Fruit fly (Drosophila melanogaster) whole organism, larva: ENCODE measurements around the gene Cpr62Bc.
A peak's percentile ranks its signal among the peaks of the same experiment; 100 is the strongest.

Source experiments
- noc ChIP-seq: fragments of 200-800 bp; sonication (Bioruptor generic); optimal IDR thresholded peaks from 3 replicates; lab custom pipeline; 2019; ENCODE audit warnings: missing biosample characterization, mild to moderate bottlenecking, missing genetic modification characterization, moderate library complexity

The Cpr62Bc gene

DNA sequence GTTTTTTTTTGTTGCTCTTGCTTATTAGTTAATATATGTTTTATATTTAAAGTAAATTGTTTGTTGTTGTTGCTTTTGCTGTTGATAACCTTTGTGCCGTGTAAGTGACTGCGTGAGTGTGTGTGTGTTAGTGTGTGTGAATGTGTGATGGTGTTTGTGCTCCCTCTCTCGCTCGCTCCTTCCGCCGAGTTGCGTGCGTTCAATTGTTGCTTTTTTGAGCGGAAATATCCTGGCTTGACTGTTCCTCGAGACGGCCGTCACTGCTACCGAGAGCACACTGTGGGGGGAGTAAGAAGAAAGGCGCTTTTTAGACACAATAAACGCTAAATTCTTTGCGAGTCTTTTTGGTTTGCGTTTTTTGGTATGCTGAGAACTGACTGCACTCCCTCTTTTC, 19.5 kb upstream of the Cpr62Bc start:
- no peak for TF ChIP-seq noc

DNA sequence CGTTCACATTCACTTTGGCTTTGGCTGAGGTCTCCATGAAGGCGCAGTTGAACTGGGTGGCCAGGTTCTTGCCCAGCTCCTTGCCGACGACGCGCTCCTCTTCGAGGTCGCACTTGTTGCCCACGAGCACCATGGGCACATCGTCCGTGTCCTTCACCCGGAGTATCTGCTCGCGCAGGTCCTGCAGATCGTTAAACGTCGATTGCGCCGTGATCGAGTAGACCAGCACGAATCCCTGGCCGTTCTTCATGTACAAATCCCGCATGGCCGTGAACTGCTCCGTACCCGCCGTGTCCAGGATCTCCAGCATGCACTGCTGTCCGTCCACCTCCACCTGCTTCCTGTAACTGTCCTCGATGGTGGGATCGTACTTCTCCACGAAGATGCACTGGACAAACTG, 18.9 kb upstream of the Cpr62Bc start:
- TF ChIP-seq noc, result no peak

DNA sequence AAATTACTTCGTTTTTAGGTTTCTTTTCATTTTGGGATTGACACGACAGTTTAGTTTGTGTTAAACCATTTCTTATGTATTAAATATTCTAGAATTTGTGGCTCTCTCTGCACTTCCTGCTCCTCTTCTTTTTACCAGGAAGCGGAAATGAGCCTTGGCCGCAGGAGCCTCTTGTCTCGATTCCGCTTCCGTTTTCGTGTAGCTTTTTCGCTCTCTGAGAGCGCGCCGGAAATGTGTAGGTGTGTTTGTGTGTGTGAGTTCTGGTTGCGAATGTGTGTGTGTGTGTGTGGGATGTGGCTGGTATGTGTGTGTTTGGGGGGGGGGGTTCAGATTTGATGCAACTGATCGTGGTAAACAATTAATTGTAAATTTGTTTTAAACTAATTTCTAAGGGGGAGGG, 17.7 kb upstream of the Cpr62Bc start:
- no peak for TF ChIP-seq noc

DNA sequence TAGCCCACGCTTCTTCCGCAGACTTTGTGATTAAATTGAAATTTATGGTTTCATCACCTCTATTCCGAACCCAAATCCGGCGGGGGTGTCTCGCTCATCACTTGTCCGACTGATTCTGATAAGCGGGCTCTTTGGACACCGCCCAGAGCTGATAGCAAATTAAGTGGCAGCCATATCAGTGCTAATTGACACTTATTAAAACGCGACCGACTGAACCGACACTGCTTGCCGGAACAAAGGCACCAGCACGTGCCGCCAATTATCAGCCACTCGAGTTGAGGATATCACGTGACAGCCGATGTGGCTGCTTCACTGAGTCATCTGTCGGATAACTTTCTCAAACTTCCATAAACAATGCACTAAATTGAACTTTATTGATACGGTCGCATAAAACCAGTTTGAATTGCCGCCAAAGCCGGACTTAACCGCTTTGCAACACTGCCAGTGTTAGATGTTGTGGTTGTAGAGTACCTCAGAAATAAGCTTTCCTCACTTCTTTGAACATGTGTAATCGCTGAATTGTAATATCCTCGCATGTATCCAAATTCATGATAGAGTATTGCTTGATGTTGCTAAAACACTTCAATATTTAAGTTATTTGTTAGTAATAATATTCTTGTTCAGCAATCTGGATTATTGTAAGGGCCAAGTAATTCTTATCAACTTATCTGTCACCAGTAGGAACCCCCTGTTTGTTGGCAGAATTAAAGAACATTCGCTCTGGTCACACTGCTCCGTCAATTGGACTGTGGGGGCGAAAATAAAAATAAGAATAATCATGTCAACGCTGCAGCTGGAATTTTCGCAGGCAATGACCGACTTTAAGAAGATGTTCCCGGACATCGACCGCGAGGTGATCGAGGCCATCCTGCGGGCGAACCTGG, 14.8 kb upstream of the Cpr62Bc start, which contains the start of gene CG12024:
CG12024 (plus strand) TSS at position 699 of the 884 bp plus-strand sequence.
- peak; percentile 50 for TF ChIP-seq noc

DNA sequence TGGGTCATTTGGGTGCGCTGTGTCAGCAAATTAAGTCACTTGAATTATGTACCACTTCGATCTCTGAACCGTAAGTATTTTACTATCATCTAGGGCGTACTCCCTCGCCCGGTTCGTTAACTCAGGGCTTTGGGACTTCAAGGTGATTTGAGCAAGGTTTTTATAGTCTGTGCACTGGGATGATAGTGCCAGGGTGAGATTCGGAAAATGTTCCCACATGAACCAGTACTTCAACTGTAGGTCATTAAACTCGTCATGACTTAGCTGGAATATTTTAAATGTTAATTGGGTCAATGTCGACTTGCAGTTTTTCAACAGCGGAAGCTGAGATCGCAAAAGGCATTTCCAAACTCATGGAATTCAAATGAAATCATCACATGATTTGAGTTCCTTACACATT, 13.6 kb upstream of the Cpr62Bc start, which contains the start of gene CNMa:
CNMa (minus strand) TSS at position 101 of the 400 bp plus-strand sequence.
- TF ChIP-seq noc, result no peak

DNA sequence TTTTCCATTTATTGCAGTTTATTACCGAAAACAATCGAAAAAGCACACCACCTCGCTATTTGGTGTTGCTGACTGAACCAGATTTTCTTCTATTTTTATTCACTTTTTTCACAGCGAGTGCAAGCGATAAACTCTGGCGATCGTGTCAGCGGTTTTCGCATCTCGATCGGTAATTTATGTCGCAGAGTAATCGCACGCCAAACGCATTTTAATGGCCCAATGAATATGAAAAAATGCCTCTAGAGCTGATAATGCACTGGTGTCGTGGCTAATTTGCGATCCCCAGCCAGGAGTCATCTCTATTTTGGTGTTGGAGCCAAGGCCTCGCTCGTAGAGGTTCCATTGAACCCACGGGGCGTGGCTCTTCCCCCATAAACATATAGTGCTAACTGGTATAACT, 11.4 kb upstream of the Cpr62Bc start:
- no peak for TF ChIP-seq noc

DNA sequence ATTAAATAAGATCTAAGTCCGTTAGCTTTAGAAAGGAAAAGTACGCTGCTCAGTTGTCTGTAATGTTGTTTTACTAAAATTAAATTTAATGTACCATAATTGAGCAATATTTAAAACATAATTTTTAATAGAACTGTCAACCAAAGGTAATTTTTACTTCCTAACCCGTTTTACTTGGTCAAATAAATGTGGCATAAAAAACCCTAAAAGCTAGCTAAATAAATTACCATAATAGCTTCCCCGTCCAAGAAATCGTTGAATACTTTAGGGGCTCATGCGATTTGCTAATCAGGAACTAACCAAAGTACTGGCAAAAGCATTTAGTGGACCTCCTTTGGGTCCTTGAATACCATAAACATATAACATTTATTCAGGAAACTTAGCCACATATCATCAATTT, 8.6 kb upstream of the Cpr62Bc start:
- no peak for TF ChIP-seq noc

DNA sequence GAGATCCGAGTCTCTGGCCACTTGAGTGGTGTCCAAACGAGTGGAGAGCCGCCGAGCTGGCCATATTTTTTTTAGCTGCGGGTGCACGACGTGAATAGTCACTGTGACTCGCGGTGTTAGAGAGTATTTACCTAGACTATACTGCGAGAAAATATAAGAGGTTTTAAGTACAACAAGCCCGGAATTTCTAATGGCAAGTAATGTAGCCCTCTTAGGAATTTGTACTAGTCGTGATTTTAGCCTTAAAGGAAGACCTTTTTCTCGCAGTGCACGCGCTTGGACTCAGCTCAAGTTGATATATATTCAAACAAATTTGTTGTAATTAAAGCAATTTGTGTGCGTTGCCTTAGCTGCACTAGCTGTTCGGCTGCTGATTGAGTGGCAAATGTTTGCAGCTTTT, 2.7 kb upstream of the Cpr62Bc start:
- no peak for TF ChIP-seq noc

DNA sequence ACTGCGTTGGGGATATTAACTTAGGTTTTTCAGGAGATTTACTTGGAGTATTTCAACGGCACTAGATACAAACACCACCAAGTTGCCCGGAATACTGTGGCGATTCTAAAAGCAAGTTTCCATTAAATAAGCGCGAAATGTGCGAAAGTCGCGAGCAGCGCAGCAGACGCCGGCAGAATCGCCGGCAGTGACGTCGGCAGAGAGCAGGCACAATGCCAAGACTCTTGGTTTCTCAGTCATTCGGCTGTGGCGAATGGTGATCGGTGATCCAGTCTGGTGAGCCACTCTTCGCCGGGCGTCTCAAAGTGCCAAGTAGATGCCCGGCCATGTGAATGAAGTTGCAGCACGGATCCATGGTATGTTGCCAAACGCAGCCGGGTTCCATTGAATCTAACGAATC, 6.8 kb downstream of the Cpr62Bc start, which contains the start of gene Cpr62Bb:
Cpr62Bb (minus strand) TSS at position 101 of the 400 bp plus-strand sequence.
- TF ChIP-seq noc, result no peak

DNA sequence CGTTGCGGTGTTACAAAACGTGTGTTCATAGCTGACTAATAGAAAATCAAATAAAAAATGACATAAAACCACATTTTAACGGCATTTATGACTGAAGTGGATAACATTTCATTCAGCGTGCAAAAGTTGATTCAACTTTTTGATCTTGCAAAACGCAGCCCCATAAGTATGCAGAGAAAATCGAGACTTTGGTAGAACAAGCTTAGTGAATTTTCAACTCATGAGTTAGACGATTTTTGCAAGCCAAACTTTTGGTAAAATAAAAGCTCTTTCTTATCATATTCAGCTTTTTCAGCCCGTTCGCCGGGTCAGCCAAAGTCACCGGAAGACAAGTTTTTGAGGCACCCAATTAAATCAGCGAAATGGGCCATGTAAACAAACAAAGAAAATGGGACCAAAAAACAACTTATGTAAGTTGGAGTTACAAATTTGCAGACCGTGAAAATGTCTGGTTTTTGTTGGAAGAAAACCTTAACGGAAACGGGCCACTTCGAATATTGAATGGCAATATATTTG, 10.1 kb downstream of the Cpr62Bc start, which contains the start of gene Cpr62Ba:
Cpr62Ba (minus strand) TSS at position 31 of the 516 bp plus-strand sequence.
- TF ChIP-seq noc, result no peak

DNA sequence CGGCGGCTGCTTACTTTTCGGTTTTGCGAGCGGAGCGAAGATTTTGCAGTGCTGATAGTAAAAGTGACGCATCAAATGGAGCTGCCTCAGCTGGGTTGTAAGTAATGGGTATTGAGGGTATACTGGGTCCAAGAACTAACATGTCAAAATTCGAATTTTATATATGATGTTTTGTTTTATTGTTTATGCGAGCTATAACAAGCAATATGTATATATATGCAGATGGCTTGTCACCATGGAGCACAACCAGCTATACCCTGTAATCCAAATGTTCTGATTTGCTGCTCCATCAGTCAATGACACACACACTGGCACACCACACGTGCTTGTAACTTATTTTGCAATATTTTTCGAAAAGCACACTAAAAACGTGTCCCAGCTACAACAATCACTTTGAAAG, 12.3 kb downstream of the Cpr62Bc start:
- TF ChIP-seq noc, result no peak

DNA sequence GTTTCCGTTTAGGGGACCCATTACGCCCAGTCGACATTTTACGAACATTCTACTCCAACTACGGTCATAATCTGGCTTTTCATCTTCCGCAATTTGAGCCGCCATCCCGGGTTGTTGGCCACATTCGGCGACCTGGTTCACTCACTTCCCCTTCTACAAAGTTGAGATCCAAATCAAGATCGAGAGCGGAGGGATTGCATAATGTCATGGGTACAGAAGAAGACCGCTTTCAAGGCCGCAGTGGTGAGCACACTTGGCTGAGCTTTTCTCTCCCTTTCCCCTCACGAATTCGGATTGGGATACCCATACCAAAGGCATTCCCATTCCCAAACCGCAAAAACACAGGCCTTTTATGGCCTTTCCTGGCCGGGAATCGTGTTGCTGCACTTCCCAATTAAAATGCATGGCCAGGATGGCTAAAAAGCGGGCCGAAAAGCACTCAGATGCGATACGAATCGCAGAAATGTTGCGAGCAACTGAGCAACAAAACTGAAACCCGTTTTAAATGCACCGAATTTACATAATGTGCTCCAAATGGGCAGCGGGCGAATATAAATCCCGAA, 14.0 kb downstream of the Cpr62Bc start:
- no peak for TF ChIP-seq noc

DNA sequence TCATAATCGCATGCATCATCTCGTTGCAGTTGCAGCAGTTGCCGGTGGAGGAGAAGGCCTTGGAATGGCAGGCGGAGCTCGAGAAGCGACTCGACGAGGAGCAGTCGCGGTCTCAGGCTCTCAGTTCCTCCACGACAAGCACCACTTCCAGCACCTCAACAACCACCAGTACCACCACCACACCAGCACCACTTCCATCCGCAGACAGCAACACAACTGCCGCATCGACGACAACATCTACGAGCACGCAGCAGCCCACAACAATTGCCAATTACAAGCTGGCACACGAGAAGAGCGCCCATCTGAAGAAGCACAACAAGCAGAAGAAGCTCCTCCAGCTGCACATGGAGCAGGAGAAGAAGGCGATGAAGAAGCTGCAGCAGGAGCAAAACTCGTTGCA, 19.5 kb downstream of the Cpr62Bc start:
- TF ChIP-seq noc, result no peak

DNA sequence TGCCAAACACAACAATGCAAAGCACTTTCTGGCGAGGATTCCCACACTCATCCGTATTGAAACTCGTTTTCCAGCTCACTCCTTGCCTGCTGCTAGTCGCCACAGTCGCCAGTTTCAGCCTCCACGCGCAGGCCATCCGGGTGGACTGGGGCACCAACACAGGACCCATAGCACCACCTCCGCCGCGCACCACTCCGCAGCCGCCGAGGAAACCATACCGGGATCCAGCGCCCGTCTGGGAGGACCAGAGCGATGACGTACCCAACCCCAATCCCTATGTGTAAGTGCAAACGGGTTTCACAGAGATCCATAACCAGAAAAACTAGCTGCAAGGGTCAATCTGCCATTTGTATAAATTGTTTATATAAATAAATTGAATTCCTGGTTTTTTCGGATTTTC, 20.7 kb downstream of the Cpr62Bc start:
- no peak for TF ChIP-seq noc

DNA sequence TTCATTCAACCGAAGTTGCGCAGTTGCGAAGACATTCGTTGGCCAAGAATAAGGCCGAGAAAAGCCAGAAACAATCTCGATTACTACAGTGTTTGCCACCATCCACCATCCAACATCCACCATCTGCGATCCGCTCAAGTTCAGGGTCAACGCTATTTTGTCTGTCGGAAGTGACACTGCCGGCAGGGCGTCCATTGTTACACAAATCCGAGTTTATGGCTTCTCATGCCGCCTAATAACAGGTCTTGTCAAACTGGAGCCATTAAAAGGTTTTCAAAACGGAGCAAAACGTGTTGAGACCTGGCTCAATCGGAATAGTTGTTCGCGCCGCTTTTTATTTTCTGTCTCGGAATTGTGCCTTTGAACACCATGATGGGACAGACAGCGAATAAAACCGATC, 23.1 kb downstream of the Cpr62Bc start:
- no peak for TF ChIP-seq noc

DNA sequence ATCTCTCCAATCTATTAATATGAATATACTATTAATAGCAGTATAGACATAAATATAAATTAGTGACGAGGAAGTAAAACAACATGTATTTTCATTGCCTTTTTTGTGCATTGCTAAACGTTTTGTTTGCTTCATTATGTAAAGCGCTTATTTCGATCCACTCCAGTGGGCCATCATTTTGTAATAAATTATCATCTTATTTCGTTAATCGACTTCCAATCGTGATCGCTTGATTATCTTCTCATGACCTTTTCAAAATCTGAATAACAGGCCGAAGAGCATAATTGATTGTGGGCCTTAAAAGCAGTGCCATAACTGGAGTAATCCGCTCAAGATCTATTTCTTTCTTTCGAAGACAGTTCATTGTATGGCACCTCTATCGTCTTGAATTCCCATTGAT, 24.5 kb downstream of the Cpr62Bc start:
- TF ChIP-seq noc, result no peak

DNA sequence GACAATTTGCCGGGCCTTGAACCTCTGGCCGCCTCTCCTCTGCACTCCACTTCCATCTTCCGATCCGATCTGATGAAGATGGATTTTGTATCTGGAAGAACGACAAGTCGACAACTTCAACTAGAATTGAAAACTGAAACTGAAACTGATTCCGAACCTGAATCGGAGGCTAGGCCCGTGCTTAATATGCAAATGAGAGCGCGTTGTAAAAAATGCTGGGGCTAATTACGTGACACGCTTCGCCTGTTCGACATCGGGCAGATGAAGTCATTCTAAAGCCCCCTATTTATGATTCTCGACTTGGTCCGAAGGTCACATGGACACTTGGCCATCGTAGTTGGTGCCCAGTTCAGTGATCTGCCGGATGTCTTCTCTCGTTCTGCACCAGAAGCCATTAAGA, 25.3 kb downstream of the Cpr62Bc start:
- TF ChIP-seq noc, result no peak

DNA sequence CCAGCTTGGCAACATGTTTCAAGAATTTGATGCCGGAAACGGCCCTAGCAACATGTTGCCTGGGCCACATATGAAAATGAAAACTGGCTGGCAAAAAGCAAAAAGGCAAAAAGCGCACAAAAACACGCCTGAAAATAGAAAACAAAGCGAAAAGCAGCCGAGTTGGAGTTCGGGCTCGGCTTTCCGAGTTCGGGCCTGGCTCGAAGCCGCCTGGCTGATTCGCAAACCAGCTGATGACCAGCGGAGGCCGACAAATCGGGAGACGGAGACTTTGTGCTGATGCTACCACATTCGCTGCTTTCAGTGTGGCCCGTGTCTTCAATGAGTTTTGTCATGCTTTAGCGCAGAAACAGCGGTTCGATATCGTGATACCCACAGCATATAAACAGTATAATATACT, 31.6 kb downstream of the Cpr62Bc start, which contains the start of gene GV1:
GV1 (plus strand) TSS at position 301 of the 400 bp plus-strand sequence.
- no peak for TF ChIP-seq noc
